Worm (Caenorhabditis elegans) whole organism, midembryonic: ENCODE measurements around the gene tmem-135.

Experiments
- T22C8.4 ChIP-seq: fragments of 200-800 bp; sonication (Bioruptor generic); IDR thresholded peaks from 2 replicates; pipeline ENCODE4 v1.3.6; 2022; ENCODE audit warnings: missing genetic modification characterization, missing compliant biosample characterization
- cog-1 ChIP-seq: sonication (generic microtip); optimal IDR thresholded peaks from 2 replicates; lab custom pipeline; 2016; ENCODE audit warnings: missing genetic modification characterization, missing compliant biosample characterization
- flt-1 ChIP-seq: fragments of 200-800 bp; sonication (Bioruptor generic); IDR thresholded peaks from 2 replicates; pipeline ENCODE4 v1.3.6; 2022; ENCODE audit warnings: missing genetic modification characterization, missing compliant biosample characterization
- klf-2 ChIP-seq: fragments of 200-800 bp; sonication (Bioruptor generic); conservative IDR thresholded peaks from 2 replicates; pipeline ENCODE4 v1.3.6; 2022; ENCODE audit warnings: missing genetic modification reagents, missing genetic modification characterization, missing compliant biosample characterization
- med-1 ChIP-seq: sonication (generic microtip); optimal IDR thresholded peaks from 2 replicates; lab custom pipeline; 2017; ENCODE audit warnings: missing genetic modification characterization, mild to moderate bottlenecking, missing compliant biosample characterization, antibody characterized with exemption, missing genetic modification reagents; ENCODE audit not compliant: insufficient read depth
- ref-1 ChIP-seq: fragments of 200-800 bp; sonication (Bioruptor generic); conservative IDR thresholded peaks from 2 replicates; pipeline ENCODE4 v1.3.6; 2022; ENCODE audit warnings: missing genetic modification reagents, missing genetic modification characterization, missing compliant biosample characterization
- tab-1 ChIP-seq: fragments of 200-800 bp; sonication (Bioruptor generic); IDR thresholded peaks from 2 replicates; pipeline ENCODE4 v1.3.6; 2022; ENCODE audit warnings: missing genetic modification characterization, missing compliant biosample characterization
- ztf-23 ChIP-seq: fragments of 200-800 bp; sonication (Bioruptor generic); IDR thresholded peaks from 2 replicates; pipeline ENCODE4 v1.3.6; 2022; ENCODE audit warnings: missing genetic modification reagents, missing genetic modification characterization, missing compliant biosample characterization
- ztf-29 ChIP-seq: fragments of 200-800 bp; sonication (Bioruptor generic); IDR thresholded peaks from 2 replicates; pipeline ENCODE4 v1.3.6; 2022; ENCODE audit warnings: missing genetic modification reagents, missing genetic modification characterization, missing compliant biosample characterization

The tmem-135 gene

DNA sequence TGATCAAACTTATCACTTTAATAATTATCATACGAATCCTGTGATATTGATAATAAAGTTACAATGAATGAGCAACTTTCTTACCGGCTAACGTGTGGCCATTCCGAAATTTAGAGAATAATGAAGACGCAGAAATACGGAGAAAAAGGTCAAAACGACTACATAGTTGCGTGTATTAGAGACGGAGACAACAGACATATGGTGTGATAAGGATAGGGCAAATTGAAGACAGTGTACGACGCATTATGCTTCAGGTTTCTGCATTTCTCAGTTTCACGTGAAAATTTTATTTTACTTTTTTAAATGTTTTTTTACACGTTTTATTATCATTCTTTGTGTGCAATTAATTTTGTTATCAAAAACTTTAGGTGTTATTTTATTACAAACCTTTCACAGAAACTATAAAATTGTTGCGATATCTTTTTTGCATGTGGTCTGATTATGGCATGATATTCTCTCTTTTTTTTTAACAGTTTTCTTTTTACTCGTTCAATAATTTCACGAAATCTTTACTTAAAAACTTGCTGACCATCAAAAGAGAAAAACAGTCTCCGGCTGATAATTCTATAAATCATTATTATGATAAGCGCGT is at the start of gene tmem-135:
tmem-135 (plus strand) TSS at position 542 of the 592 bp plus-strand sequence.
- TF ChIP-seq cog-1 (tag; lab: Kevin White, UChicago) (no peak), flt-1 (no peak), ref-1 (no peak), tab-1 (GFP tag; lab: Robert Waterston, UW) (no peak), med-1 (GFP tag; lab: Kevin White, UChicago) (no peak)

DNA sequence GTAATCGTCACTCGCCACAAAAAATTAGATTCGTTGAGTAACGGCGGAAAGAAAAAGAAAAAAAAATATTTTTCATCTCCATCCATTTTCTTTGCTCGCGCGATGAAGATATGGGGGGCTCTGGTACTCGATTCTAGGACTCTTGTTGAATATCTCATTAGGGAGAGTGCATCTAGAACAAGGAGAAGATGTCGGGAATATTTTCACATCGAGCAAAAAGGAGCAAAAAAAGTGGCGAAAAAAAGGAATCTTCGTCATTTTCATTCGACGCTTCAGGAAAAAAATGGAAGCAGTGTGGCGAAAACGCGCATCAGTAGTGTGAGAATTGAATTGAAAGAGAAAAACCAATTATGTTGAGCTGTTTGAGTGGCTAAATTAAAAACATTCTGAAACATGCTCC is 49.8 kb upstream of the tmem-135 start:
- TF ChIP-seq ref-1 (no peak), cog-1 (tag; lab: Kevin White, UChicago) (no peak), klf-2 (GFP tag; lab: Robert Waterston, UW) (no peak), ztf-29 (GFP tag; lab: Robert Waterston, UW) (no peak), T22C8.4 (GFP tag; lab: Robert Waterston, UW) (no peak), tab-1 (GFP tag; lab: Robert Waterston, UW) (no peak), flt-1 (no peak), med-1 (GFP tag; lab: Kevin White, UChicago) (no peak), ztf-23 (GFP tag; lab: Robert Waterston, UW) (no peak)

DNA sequence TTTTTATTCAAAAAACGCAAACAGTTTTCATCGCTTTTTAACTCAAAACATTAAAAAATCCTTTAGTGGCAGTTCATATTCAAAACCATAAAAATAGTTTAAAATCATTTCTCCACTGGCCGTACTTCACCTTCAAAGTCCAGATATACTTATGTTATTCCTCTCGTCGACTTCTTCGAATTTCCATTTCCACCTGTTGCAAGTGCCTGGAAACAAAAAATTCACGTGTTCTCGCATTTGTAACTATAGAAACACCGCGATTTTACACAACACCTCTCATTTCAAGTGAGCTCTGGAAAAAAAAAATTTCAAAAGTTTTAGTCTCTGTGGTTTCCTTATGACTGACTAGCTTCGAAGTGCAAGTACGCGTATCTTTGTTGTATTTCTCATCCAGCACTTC is 48.4 kb upstream of the tmem-135 start:
- TF ChIP-seq flt-1 (no peak), tab-1 (GFP tag; lab: Robert Waterston, UW) (no peak), T22C8.4 (GFP tag; lab: Robert Waterston, UW) (no peak), med-1 (GFP tag; lab: Kevin White, UChicago) (no peak)

DNA sequence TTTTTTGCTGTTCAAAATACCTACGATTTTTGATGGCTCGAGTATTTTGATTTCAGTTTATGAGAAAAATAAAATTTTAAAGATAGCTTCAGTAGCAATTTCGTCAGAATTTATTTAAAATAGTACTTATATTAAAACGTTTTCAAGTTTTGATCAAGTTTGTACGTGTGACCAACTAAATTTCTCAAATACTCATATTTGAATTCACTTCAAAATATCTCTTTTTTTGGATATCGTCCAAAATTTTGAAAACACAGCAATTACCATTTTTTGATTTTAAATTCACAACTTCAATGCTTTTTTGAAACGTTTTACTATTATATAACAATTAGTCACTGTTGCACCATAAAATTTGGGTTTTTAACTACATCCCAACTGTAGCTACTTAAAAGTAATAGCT is 46.6 kb upstream of the tmem-135 start:
- TF ChIP-seq tab-1 (GFP tag; lab: Robert Waterston, UW) (no peak), med-1 (GFP tag; lab: Kevin White, UChicago) (no peak), klf-2 (GFP tag; lab: Robert Waterston, UW) (no peak), ref-1 (no peak), cog-1 (tag; lab: Kevin White, UChicago) (no peak), ztf-23 (GFP tag; lab: Robert Waterston, UW) (no peak), T22C8.4 (GFP tag; lab: Robert Waterston, UW) (no peak), ztf-29 (GFP tag; lab: Robert Waterston, UW) (no peak), flt-1 (no peak)

DNA sequence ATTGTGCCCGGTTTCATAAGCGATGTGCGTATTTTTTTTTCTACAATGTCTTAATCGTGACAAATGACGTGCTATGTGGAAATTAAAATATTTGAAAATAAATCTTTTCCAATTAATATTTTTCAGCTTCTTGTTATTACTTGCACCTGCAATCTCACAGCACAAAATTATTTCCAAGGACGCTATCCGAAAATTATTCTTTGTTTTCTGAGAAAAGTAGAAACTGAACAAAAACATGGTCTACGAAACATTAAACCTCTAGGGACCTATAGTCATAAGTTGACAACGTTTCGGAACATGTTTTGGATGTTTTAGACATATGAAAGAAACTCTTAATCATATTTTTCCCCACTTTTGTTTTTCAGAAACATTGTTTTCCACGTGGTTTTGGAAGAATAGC is 45.2 kb upstream of the tmem-135 start:
- no peak for TF ChIP-seq cog-1 (tag; lab: Kevin White, UChicago)
- TF ChIP-seq med-1 (GFP tag; lab: Kevin White, UChicago) = no peak
- no peak for TF ChIP-seq T22C8.4 (GFP tag; lab: Robert Waterston, UW)
- TF ChIP-seq ztf-23 (GFP tag; lab: Robert Waterston, UW) = no peak
- TF ChIP-seq flt-1 = no peak
- TF ChIP-seq ref-1 = no peak
- no peak for TF ChIP-seq ztf-29 (GFP tag; lab: Robert Waterston, UW)
- TF ChIP-seq klf-2 (GFP tag; lab: Robert Waterston, UW) = no peak

DNA sequence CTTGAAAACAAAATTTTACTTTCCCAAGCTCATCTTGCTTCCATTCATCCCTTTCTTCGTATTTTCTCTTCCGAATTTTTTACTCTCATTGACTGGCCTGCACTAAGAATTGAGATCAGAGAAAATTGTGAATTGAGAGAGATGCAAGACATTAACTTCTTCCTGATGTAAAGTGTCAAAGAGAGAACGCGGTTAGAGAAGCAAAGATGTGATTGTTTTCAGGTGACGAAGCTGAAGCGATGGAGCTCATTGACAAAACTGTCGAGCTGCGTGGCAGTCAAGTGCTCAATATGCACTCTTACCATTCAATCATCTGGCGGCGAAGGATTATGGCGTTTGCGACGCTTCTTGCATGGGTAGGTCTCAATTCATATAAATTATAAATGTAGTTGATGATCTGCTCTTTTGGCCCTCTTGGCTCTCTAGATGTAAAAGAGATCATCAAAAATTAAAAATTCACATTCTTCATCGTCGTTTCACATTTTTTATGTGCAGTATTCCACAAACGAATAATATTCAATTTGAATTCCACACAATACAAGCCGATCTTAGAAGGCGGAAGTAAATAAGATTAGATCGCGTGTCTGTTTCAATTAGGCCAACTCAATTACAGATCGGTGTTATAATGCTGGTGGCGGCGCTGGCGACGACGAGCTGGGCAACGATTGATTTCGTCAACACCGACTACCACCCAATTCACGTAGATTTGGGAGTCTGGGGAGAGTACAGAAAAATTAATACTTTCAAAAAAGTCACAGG is 44.5 kb upstream of the tmem-135 start:
- TF ChIP-seq ref-1 (no peak), med-1 (GFP tag; lab: Kevin White, UChicago) (no peak), klf-2 (GFP tag; lab: Robert Waterston, UW) (no peak), flt-1 (no peak), ztf-23 (GFP tag; lab: Robert Waterston, UW) (no peak), T22C8.4 (GFP tag; lab: Robert Waterston, UW) (no peak), tab-1 (GFP tag; lab: Robert Waterston, UW) (no peak), cog-1 (tag; lab: Kevin White, UChicago) (no peak), ztf-29 (GFP tag; lab: Robert Waterston, UW) (no peak)

DNA sequence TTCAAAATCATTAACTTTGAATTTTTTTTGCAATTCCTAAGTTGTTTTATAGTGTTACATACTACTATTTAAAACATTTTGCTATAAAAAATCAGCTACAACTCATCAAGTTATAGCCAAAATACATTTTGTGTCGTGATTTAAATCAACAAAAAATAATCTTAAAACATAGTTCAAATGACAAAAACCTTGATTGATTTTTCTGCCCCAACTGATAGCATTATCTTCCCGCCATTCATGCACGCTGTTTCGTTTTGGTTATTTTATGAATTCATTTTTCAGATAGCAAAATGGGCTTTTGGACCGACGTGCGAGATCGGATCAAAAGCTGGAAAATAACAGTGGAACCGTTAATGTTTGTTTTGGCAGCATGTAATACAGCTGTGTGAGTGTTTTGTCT is 41.4 kb upstream of the tmem-135 start, which contains the start of gene slcr-46.1:
slcr-46.1 (plus strand) TSS at position 274 of the 400 bp plus-strand sequence.
- TF ChIP-seq med-1 (GFP tag; lab: Kevin White, UChicago) = no peak
- no peak for TF ChIP-seq flt-1
- no peak for TF ChIP-seq ref-1
- no peak for TF ChIP-seq klf-2 (GFP tag; lab: Robert Waterston, UW)
- no peak for TF ChIP-seq ztf-29 (GFP tag; lab: Robert Waterston, UW)

DNA sequence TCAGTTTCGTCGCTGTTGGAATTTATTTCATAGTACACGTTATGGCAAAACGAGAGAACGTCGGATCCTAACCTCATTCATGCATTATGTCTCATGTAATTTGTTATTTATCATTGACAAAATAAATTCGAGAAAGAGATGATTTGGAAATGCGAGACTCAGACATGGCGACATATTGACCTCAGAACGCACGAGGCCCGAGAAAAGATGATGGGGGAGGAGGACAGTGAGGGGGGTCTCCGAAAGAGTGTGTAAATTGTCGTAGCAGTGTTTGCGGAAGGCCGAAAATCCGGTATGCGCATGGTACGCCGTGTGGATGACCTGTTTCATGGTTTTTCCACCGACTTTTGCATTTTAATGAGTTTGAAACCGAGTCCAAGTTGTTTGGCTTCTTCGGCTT is 37.9 kb upstream of the tmem-135 start:
- TF ChIP-seq ztf-23 (GFP tag; lab: Robert Waterston, UW) (no peak), tab-1 (GFP tag; lab: Robert Waterston, UW) (peak; percentile 71; the same call in 1 of the 2 replicates), klf-2 (GFP tag; lab: Robert Waterston, UW) (0 out of 2 replicates have a peak, but pooled peaks have one; percentile 5), T22C8.4 (GFP tag; lab: Robert Waterston, UW) (no peak), cog-1 (tag; lab: Kevin White, UChicago) (peak; percentile 70), flt-1 (peak; percentile 53; the same call in 1 of the 2 replicates)

DNA sequence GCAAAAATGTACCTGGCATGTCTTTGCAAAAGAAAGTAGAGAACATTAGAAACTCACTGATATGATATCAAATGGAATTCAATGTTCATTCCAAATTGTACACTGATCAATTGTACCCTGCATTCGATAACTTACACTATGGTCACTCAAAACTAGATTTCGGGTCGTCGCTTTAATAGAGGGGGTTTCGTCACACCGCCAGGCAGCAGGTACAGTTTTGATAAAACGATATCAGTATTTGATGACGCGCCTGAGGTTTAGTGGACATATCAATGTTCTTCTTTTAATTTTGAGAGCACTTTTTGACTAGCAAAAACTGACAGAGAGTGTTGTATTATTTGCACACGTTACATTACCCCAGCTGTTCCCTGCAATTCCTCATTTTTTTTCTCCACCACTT is 37.4 kb upstream of the tmem-135 start:
- TF ChIP-seq ztf-23 (GFP tag; lab: Robert Waterston, UW) (no peak), T22C8.4 (GFP tag; lab: Robert Waterston, UW) (no peak), flt-1 (no peak), ref-1 (no peak), klf-2 (GFP tag; lab: Robert Waterston, UW) (no peak), ztf-29 (GFP tag; lab: Robert Waterston, UW) (no peak), cog-1 (tag; lab: Kevin White, UChicago) (no peak), med-1 (GFP tag; lab: Kevin White, UChicago) (no peak)
